Fruit fly (Drosophila melanogaster): ENCODE data around the gene Mps1.

The Mps1 gene

DNA sequence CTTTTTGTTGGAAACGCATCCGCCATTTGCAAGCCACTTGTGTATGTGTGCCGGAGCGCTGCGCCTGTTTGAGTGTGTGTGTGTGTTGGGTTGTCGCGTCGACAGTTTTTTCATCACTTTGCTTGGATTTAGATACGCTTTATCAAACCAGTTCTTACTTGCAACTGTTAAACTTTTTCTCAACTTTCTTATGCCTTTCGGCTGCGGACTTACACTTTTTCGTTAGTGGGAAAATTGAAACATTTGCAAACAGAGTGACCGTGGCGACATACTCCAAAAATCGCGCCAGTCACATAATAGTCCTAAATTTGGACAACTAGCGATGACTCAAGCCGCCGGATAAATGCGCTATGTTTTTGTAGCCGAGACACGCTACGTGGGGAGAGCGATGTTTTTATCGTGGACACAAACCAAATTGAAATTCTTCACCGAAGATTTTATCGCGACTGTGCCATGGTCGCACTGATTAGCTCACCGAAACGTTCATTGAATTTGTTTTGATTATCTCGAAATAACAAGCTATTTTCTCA lies 11.2 kb downstream of the Mps1 start, which contains the start of the genes alt and CG7655 (continued):
- TF ChIP-seq CG8478 (optimal IDR thresholded peaks at IDR 0.05) (no peak), CG6683 (GFP tag; optimal IDR thresholded peaks at IDR 0.05) (no peak), HLHmδ (GFP tag; optimal IDR thresholded peaks at IDR 0.05) (no peak), Rfx (GFP tag; IDR thresholded peaks at IDR 0.05) (no peak), Elba2 (GFP tag; optimal IDR thresholded peaks at IDR 0.05) (no peak), stwl (tag; optimal IDR thresholded peaks at IDR 0.05) (peak; percentile 66), Mes4 (GFP tag; optimal IDR thresholded peaks at IDR 0.05) (no peak), ssp (GFP tag; IDR thresholded peaks at IDR 0.05) (no peak), CG17802 (tag; optimal IDR thresholded peaks at IDR 0.05) (no peak), CG10431 (GFP tag; optimal IDR thresholded peaks at IDR 0.05) (peak; percentile 29), Nf-YB (GFP tag; optimal IDR thresholded peaks at IDR 0.05) (no peak), sim (GFP tag; IDR thresholded peaks at IDR 0.05) (no peak), HmgD (GFP tag; optimal IDR thresholded peaks at IDR 0.05) (peak; percentile 84), CG9437 (GFP tag; optimal IDR thresholded peaks at IDR 0.05) (no peak), ATbp (GFP tag; optimal IDR thresholded peaks at IDR 0.05) (no peak), lilli (GFP tag; optimal IDR thresholded peaks at IDR 0.05) (no peak), Dp (GFP tag; optimal IDR thresholded peaks at IDR 0.05) (peak; percentile 69), trem (tag; optimal IDR thresholded peaks at IDR 0.05) (peak; percentile 82), Hey (tag; optimal IDR thresholded peaks at IDR 0.05) (no peak), zfh1 (GFP tag; IDR thresholded peaks at IDR 0.05) (no peak), CG9797 (GFP tag; optimal IDR thresholded peaks at IDR 0.05) (peak; percentile 100), ewg (GFP tag; optimal IDR thresholded peaks at IDR 0.05) (no peak), CG10267 (tag; optimal IDR thresholded peaks at IDR 0.05) (peak; percentile 62), CG17385 (GFP tag; optimal IDR thresholded peaks at IDR 0.05) (peak; percentile 22), CG30403 (GFP tag; optimal IDR thresholded peaks at IDR 0.05) (no peak), rib (GFP tag; IDR thresholded peaks at IDR 0.05) (no peak), CG11456 (GFP tag; IDR thresholded peaks at IDR 0.05) (no peak), Hr78 (GFP tag; optimal IDR thresholded peaks at IDR 0.05) (no peak), MTF-1 (GFP tag; optimal IDR thresholded peaks at IDR 0.05; ENCODE audit: borderline replicate concordance) (no peak), CG6254 (GFP tag; optimal IDR thresholded peaks at IDR 0.05) (no peak), Sin3A (optimal IDR thresholded peaks at IDR 0.05) (peak; percentile 84), CG12942 (GFP tag; optimal IDR thresholded peaks at IDR 0.05) (no peak), Dref (GFP tag; IDR thresholded peaks at IDR 0.05) (no peak), jumu (GFP tag; optimal IDR thresholded peaks at IDR 0.05) (peak; percentile 62), CG3281 (GFP tag; optimal IDR thresholded peaks at IDR 0.05) (no peak), CG6175 (GFP tag; IDR thresholded peaks at IDR 0.05) (no peak), tup (GFP tag; optimal IDR thresholded peaks at IDR 0.05) (no peak), H15 (GFP tag; IDR thresholded peaks at IDR 0.05) (no peak), Kr (GFP tag; optimal IDR thresholded peaks at IDR 0.05) (no peak), CG7271 (tag; optimal IDR thresholded peaks at IDR 0.05) (no peak), HLH54F (GFP tag; optimal IDR thresholded peaks at IDR 0.05) (no peak), CG15479 (GFP tag; optimal IDR thresholded peaks at IDR 0.05) (no peak), Ets65A (GFP tag) (peak; percentile 75), CG15601 (tag; optimal IDR thresholded peaks at IDR 0.05) (peak; percentile 72), grn (GFP tag; optimal IDR thresholded peaks at IDR 0.05) (peak; percentile 97), unpg (GFP tag; optimal IDR thresholded peaks at IDR 0.05) (no peak), Aef1 (GFP tag; IDR thresholded peaks at IDR 0.05) (no peak), CG12769 (tag; optimal IDR thresholded peaks at IDR 0.05) (no peak), CG13894 (tag; optimal IDR thresholded peaks at IDR 0.05) (peak; percentile 74), pum (GFP tag; optimal IDR thresholded peaks at IDR 0.05) (no peak), CG13296 (GFP tag; optimal IDR thresholded peaks at IDR 0.05) (no peak)
